Worm (Caenorhabditis elegans): ENCODE measurements around the gene drd-1.

DNA sequence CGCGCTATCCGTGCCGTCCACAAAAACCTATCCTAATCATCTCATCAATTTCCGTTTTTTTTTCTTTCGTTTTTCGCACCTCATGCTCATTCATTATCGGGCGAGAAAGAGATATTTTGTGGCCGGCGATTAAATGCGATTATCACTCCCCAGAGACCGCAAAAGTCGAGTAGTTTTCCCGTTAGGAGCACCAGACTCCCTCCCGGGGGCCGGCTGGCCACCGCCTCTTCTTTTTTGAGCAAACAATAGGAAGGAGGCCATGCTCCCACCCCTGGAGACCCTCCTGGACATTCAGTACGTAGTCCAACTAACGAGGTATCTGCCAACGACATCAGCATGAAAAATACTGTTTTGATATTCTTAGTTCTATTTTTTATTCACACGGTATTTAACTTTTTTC is 27.4 kb upstream of the drd-1 start, which contains the start of gene M195.2:
- TF ChIP-seq hlh-30 (tag; optimal IDR thresholded peaks at IDR 0.05; ENCODE audit: insufficient read depth) (no peak), fos-1 (tag; optimal IDR thresholded peaks at IDR 0.05) (no peak), nhr-42 (GFP tag; IDR thresholded peaks at IDR 0.05) (no peak), R02D3.7 (tag; optimal IDR thresholded peaks at IDR 0.05) (no peak), aly-2 (tag; optimal IDR thresholded peaks at IDR 0.05) (no peak), ceh-62 (tag; optimal IDR thresholded peaks at IDR 0.05) (no peak), lin-13 (GFP tag; optimal IDR thresholded peaks at IDR 0.05) (no peak), dmd-8 (GFP tag; IDR thresholded peaks at IDR 0.05) (no peak), mxl-3 (GFP tag; optimal IDR thresholded peaks at IDR 0.05) (no peak), sdz-12 (GFP tag; optimal IDR thresholded peaks at IDR 0.05) (no peak), tag-97 (GFP tag; IDR thresholded peaks at IDR 0.05) (no peak)
